Fruit fly (Drosophila melanogaster): ENCODE measurements around the gene Ugt302E1.

Gene Ugt302E1

dm6 chr3R:11200885-11201421 lies 46.5 kb downstream of the Ugt302E1 start (continued):
- TF ChIP-seq CG4424 (GFP tag; optimal IDR thresholded peaks at IDR 0.05), result peak; percentile 36
- TF ChIP-seq tll (GFP tag; optimal IDR thresholded peaks at IDR 0.05), result no peak
- no peak for TF ChIP-seq ci (GFP tag; IDR thresholded peaks at IDR 0.05)
- TF ChIP-seq CG12659 (GFP tag; optimal IDR thresholded peaks at IDR 0.05), result peak; percentile 47
- peak; percentile 9 for TF ChIP-seq CG1602 (GFP tag; optimal IDR thresholded peaks at IDR 0.05)
- no peak for TF ChIP-seq Doc2 (GFP tag; IDR thresholded peaks at IDR 0.05)
- TF ChIP-seq caup (GFP tag; optimal IDR thresholded peaks at IDR 0.05; ENCODE audit: severe bottlenecking), result peak; percentile 43
- no peak for TF ChIP-seq NC2β (GFP tag; optimal IDR thresholded peaks at IDR 0.05)
- no peak for TF ChIP-seq fd64A (GFP tag; optimal IDR thresholded peaks at IDR 0.05)
- peak; percentile 17 for TF ChIP-seq CG8388 (GFP tag; optimal IDR thresholded peaks at IDR 0.05)
- TF ChIP-seq Taf1 (GFP tag; IDR thresholded peaks at IDR 0.05), result no peak
- no peak for TF ChIP-seq CG11456 (GFP tag; IDR thresholded peaks at IDR 0.05)
- peak; percentile 40; the same call in 1 of the 3 replicates for TF ChIP-seq CG7357 (GFP tag; IDR thresholded peaks at IDR 0.05)
- TF ChIP-seq gfzf (GFP tag; optimal IDR thresholded peaks at IDR 0.05), result no peak
- TF ChIP-seq lov (optimal IDR thresholded peaks at IDR 0.05), result no peak
- no peak for TF ChIP-seq lov (GFP tag; IDR thresholded peaks at IDR 0.05)
- peak; percentile 32 for TF ChIP-seq Asciz (GFP tag; optimal IDR thresholded peaks at IDR 0.05)
- TF ChIP-seq CG11504 (tag; optimal IDR thresholded peaks at IDR 0.05), result peak; percentile 76
- no peak for TF ChIP-seq eve (GFP tag; optimal IDR thresholded peaks at IDR 0.05)
- peak; percentile 67 for TF ChIP-seq CG10366 (GFP tag; IDR thresholded peaks at IDR 0.05)
- TF ChIP-seq CG2120 (GFP tag; optimal IDR thresholded peaks at IDR 0.05), result peak; percentile 81
- TF ChIP-seq Max (GFP tag; optimal IDR thresholded peaks at IDR 0.05), result peak; percentile 56
- TF ChIP-seq CrebB (tag; optimal IDR thresholded peaks at IDR 0.05), result peak; percentile 29
- TF ChIP-seq CG34422 (GFP tag; IDR thresholded peaks at IDR 0.05), result 0 out of 3 replicates have a peak, but pooled peaks have one; percentile 9
- peak; percentile 34 for TF ChIP-seq CG9817 (tag; optimal IDR thresholded peaks at IDR 0.05)
- no peak for TF ChIP-seq Eip74EF (GFP tag; optimal IDR thresholded peaks at IDR 0.05)
- TF ChIP-seq da (GFP tag; optimal IDR thresholded peaks at IDR 0.05), result no peak
- TF ChIP-seq CG18599 (GFP tag; optimal IDR thresholded peaks at IDR 0.05), result peak; percentile 82
- peak; percentile 38 for TF ChIP-seq mam (GFP tag; optimal IDR thresholded peaks at IDR 0.05)
- no peak for TF ChIP-seq zen (tag; optimal IDR thresholded peaks at IDR 0.05)
- TF ChIP-seq Dll (GFP tag; IDR thresholded peaks at IDR 0.05; ENCODE audit: partially characterized antibody), result no peak
- TF ChIP-seq CG2875 (GFP tag; optimal IDR thresholded peaks at IDR 0.05), result no peak
- no peak for TF ChIP-seq onecut (GFP tag; IDR thresholded peaks at IDR 0.05)
- peak; percentile 47 for TF ChIP-seq H2.0 (GFP tag; IDR thresholded peaks at IDR 0.05)
- TF ChIP-seq CG1792 (GFP tag; optimal IDR thresholded peaks at IDR 0.05), result no peak
- TF ChIP-seq D19B (GFP tag; optimal IDR thresholded peaks at IDR 0.05), result peak; percentile 100
- TF ChIP-seq CkIIα-i1 (GFP tag; IDR thresholded peaks at IDR 0.05), result no peak
- TF ChIP-seq D (optimal IDR thresholded peaks at IDR 0.05), result no peak
- no peak for TF ChIP-seq D (GFP tag; optimal IDR thresholded peaks at IDR 0.05)
- TF ChIP-seq Side (GFP tag; optimal IDR thresholded peaks at IDR 0.05), result no peak
- TF ChIP-seq CG2199 (GFP tag; IDR thresholded peaks at IDR 0.05), result no peak
- no peak for TF ChIP-seq Dfd (GFP tag; optimal IDR thresholded peaks at IDR 0.05)
- TF ChIP-seq CG33213 (GFP tag; optimal IDR thresholded peaks at IDR 0.05), result no peak
- peak; percentile 59 for TF ChIP-seq D19A (tag; optimal IDR thresholded peaks at IDR 0.05)
- peak; percentile 15 for TF ChIP-seq CG10267 (tag; optimal IDR thresholded peaks at IDR 0.05)
- TF ChIP-seq CG16815 (GFP tag; optimal IDR thresholded peaks at IDR 0.05), result peak; percentile 22
- no peak for TF ChIP-seq CG4282 (GFP tag; optimal IDR thresholded peaks at IDR 0.05)
- TF ChIP-seq CG12104 (GFP tag; optimal IDR thresholded peaks at IDR 0.05), result peak; percentile 51
- TF ChIP-seq CG15011 (GFP tag; optimal IDR thresholded peaks at IDR 0.05), result peak; percentile 7
- TF ChIP-seq CG1233 (GFP tag; optimal IDR thresholded peaks at IDR 0.05), result peak; percentile 58
- TF ChIP-seq gsb-n (tag; optimal IDR thresholded peaks at IDR 0.05), result no peak
